Fruit fly (Drosophila melanogaster): Measurements from ENCODE around the gene Nt5a.
A peak's percentile ranks its signal among the peaks of the same experiment; 100 is the strongest.

Nt5a gene

DNA sequence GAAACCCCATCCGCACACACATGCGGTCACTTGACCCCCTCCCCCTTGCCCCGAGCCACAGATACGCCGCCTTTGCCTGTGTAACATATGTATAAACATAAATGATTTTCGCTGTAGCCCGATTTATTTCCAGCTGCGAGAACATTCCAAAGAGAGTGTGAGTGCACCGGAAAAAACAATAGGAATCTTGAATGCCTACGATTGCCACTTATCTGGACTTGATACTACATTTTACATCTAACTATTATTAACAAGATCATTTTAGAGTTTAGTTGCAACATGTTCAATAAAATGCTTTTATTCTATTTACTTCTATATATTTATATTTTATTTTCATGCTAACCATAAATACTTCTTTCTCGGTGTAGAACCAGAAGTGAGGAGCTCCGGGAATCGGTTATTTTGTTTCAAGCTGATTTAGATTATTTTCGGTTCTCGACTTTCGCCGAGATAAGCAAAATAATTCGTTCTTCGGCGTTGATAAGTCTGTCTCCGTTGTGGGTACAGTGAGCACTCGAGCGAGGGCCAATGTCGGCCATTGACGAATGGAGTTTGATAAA lies 7.1 kb downstream of the Nt5a start (continued):
- peak; percentile 81 for TF ChIP-seq CG2875 (GFP tag; optimal IDR thresholded peaks at IDR 0.05)
- TF ChIP-seq esg (GFP tag; conservative IDR thresholded peaks at IDR 0.05), result peak; percentile 68
- TF ChIP-seq CG1602 (GFP tag; optimal IDR thresholded peaks at IDR 0.05), result peak; percentile 80
- peak; percentile 69; the same call in 2 of the 3 replicates for TF ChIP-seq Dbx (GFP tag; IDR thresholded peaks at IDR 0.05)
- TF ChIP-seq Sox102F (GFP tag; optimal IDR thresholded peaks at IDR 0.05), result no peak
- TF ChIP-seq CG2199 (GFP tag; IDR thresholded peaks at IDR 0.05), result 0 out of 3 replicates have a peak, but pooled peaks have one; percentile 54
- no peak for TF ChIP-seq hbn (GFP tag; IDR thresholded peaks at IDR 0.05; ENCODE audit: partially characterized antibody)
- no peak for TF ChIP-seq usp (GFP tag; optimal IDR thresholded peaks at IDR 0.05)
- peak; percentile 79 for TF ChIP-seq tin (GFP tag; optimal IDR thresholded peaks at IDR 0.05)
- TF ChIP-seq CG33557 (GFP tag; optimal IDR thresholded peaks at IDR 0.05), result peak; percentile 81
- TF ChIP-seq Awh (GFP tag; IDR thresholded peaks at IDR 0.05), result peak; percentile 51; the same call in 1 of the 2 replicates
- TF ChIP-seq CG7839 (tag; optimal IDR thresholded peaks at IDR 0.05), result peak; percentile 89
- TF ChIP-seq Hmx (GFP tag; optimal IDR thresholded peaks at IDR 0.05), result no peak
- peak; percentile 29 for TF ChIP-seq CG3065 (GFP tag; optimal IDR thresholded peaks at IDR 0.05)
- TF ChIP-seq trem (tag; optimal IDR thresholded peaks at IDR 0.05), result peak; percentile 86
- no peak for TF ChIP-seq CG9797 (GFP tag; optimal IDR thresholded peaks at IDR 0.05)
- peak in 1 of 2 experiments; percentile 39 for TF ChIP-seq crp (GFP tag; optimal IDR thresholded peaks at IDR 0.05)
- no peak for TF ChIP-seq pan (optimal IDR thresholded peaks at IDR 0.05)
- TF ChIP-seq pan (GFP tag; optimal IDR thresholded peaks at IDR 0.05 in 1 of 2, IDR thresholded peaks at IDR 0.05 in 1 of 2), result peak in 1 of 2 experiments; percentile 82
- TF ChIP-seq HmgD (GFP tag; optimal IDR thresholded peaks at IDR 0.05), result no peak
- TF ChIP-seq Dref (GFP tag; IDR thresholded peaks at IDR 0.05), result no peak
- 0 out of 3 replicates have a peak, but pooled peaks have one; percentile 34 for TF ChIP-seq jigr1 (GFP tag; IDR thresholded peaks at IDR 0.05)
- peak; percentile 81 for TF ChIP-seq Fer3 (tag; optimal IDR thresholded peaks at IDR 0.05)
- peak; percentile 83 for TF ChIP-seq CG11695 (GFP tag; IDR thresholded peaks at IDR 0.05)
- TF ChIP-seq lab (GFP tag; optimal IDR thresholded peaks at IDR 0.05), result peak; percentile 88
- peak; percentile 67 for TF ChIP-seq ssp (GFP tag; IDR thresholded peaks at IDR 0.05)
- no peak for TF ChIP-seq CkIIα-i1 (GFP tag; IDR thresholded peaks at IDR 0.05)
- TF ChIP-seq emc (GFP tag; optimal IDR thresholded peaks at IDR 0.05), result no peak
- TF ChIP-seq CG4424 (GFP tag; optimal IDR thresholded peaks at IDR 0.05), result peak; percentile 62
- TF ChIP-seq dimm (GFP tag; IDR thresholded peaks at IDR 0.05), result no peak
- peak; percentile 81 for TF ChIP-seq CG34376 (GFP tag; optimal IDR thresholded peaks at IDR 0.05)
- TF ChIP-seq CG8290 (GFP tag; optimal IDR thresholded peaks at IDR 0.05), result peak; percentile 70
- TF ChIP-seq CG8290 (tag; optimal IDR thresholded peaks at IDR 0.05), result peak; percentile 30 to 55
- TF ChIP-seq tx (GFP tag; optimal IDR thresholded peaks at IDR 0.05), result no peak
- peak; percentile 75 for TF ChIP-seq org-1 (GFP tag; optimal IDR thresholded peaks at IDR 0.05)
- peak; percentile 27; the same call in 1 of the 2 replicates for TF ChIP-seq klu (GFP tag; IDR thresholded peaks at IDR 0.05)
- TF ChIP-seq E2f1 (GFP tag; IDR thresholded peaks at IDR 0.05), result peak; percentile 58; the same call in 1 of the 2 replicates
- peak; percentile 79 for TF ChIP-seq Hmr (GFP tag; optimal IDR thresholded peaks at IDR 0.05)
- TF ChIP-seq CG7271 (tag; optimal IDR thresholded peaks at IDR 0.05), result no peak
- no peak for TF ChIP-seq sna (GFP tag; IDR thresholded peaks at IDR 0.05; ENCODE audit: partially characterized antibody)
- TF ChIP-seq crol (GFP tag; IDR thresholded peaks at IDR 0.05), result peak; percentile 85
- TF ChIP-seq CG12744 (GFP tag; optimal IDR thresholded peaks at IDR 0.05), result no peak
- TF ChIP-seq kay (GFP tag; optimal IDR thresholded peaks at IDR 0.05), result peak; percentile 22
- no peak for TF ChIP-seq Kr (GFP tag; optimal IDR thresholded peaks at IDR 0.05)
- TF ChIP-seq CG13287 (GFP tag; IDR thresholded peaks at IDR 0.05; ENCODE audit: partially characterized antibody), result no peak
- TF ChIP-seq hth (optimal IDR thresholded peaks at IDR 0.05), result no peak
- TF ChIP-seq Lhr (GFP tag; optimal IDR thresholded peaks at IDR 0.05), result peak; percentile 61
- TF ChIP-seq CG8924 (tag; optimal IDR thresholded peaks at IDR 0.05), result peak; percentile 92
- peak; percentile 57 for TF ChIP-seq chn (GFP tag; optimal IDR thresholded peaks at IDR 0.05)
- no peak for TF ChIP-seq disco-r (GFP tag; optimal IDR thresholded peaks at IDR 0.05)
- peak; percentile 44 for TF ChIP-seq CG15073 (GFP tag; optimal IDR thresholded peaks at IDR 0.05)
